Worm (Caenorhabditis elegans) whole organism, L4/young adult: ENCODE results near the gene dhs-7.

Experiments used
- W03F9.2 ChIP-seq: fragments of 150-350 bp; optimal IDR thresholded peaks from 2 replicates; lab custom pipeline; 2014; ENCODE audit warnings: missing biosample characterization, missing genetic modification characterization
- him-1 ChIP-seq: sonication (generic microtip); optimal IDR thresholded peaks from 2 replicates; lab custom pipeline; 2016; ENCODE audit warnings: missing genotype, missing genetic modification reagents, missing genetic modification characterization, missing compliant biosample characterization

DNA sequence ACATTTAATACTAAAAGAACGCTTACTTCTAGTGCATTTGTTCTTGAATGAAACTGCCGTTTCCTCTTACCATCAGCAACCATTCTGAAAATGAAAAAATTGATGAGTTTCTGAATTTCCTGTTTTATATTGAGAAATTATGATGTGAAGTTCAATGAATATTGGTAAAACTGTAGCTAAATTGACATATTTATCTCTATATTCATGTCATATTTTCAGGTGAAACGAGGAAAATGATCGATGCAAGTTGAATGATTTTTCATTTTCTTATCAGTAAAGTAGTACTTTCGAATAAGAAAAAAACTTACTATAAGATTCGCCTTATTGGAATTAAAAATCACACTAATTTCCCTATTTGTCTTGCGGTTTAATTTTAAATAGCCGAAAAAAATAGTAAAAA lies 1.9 kb upstream of the dhs-7 start, which contains the start of gene E04F6.15:
- TF ChIP-seq W03F9.2 (tag; lab: Kevin White, UChicago) (no peak), him-1 (tag; lab: Kevin White, UChicago) (no peak)
